Worm (Caenorhabditis elegans) whole organism, young adult: ENCODE results near the gene C16D9.6.

Source experiments
- B0261.1 ChIP-seq: sonication (generic microtip); optimal IDR thresholded peaks from 2 replicates; lab custom pipeline; 2016; ENCODE audit warnings: mild to moderate bottlenecking, missing genetic modification characterization, moderate library complexity, missing compliant biosample characterization
- C17E4.6 ChIP-seq: fragments of 200-800 bp; sonication (Bioruptor generic); IDR thresholded peaks from 2 replicates; pipeline ENCODE4 v1.3.6; 2022; ENCODE audit warnings: missing genetic modification reagents, missing genetic modification characterization, missing compliant biosample characterization
- D2030.7 ChIP-seq: fragments of 200-800 bp; sonication (Bioruptor generic); IDR thresholded peaks from 2 replicates; pipeline ENCODE4 v1.3.6; 2022; ENCODE audit warnings: missing genetic modification reagents, missing genetic modification characterization, missing compliant biosample characterization
- F37B4.10 ChIP-seq: fragments of 200-800 bp; sonication (Bioruptor generic); IDR thresholded peaks from 2 replicates; pipeline ENCODE4 v1.3.6; 2022; ENCODE audit warnings: missing genetic modification characterization, missing compliant biosample characterization
- F49E8.2 ChIP-seq: sonication (generic microtip); optimal IDR thresholded peaks from 3 replicates; lab custom pipeline; 2017; ENCODE audit warnings: missing genetic modification characterization, mild to moderate bottlenecking, missing compliant biosample characterization, antibody characterized with exemption, moderate library complexity; ENCODE audit not compliant: insufficient read depth
- F52B5.7 ChIP-seq: sonication (generic microtip); optimal IDR thresholded peaks from 2 replicates; lab custom pipeline; 2016; ENCODE audit warnings: mild to moderate bottlenecking, missing genetic modification characterization, missing compliant biosample characterization
- F55B11.4 ChIP-seq: sonication (generic microtip); optimal IDR thresholded peaks from 2 replicates; lab custom pipeline; 2016; ENCODE audit warnings: missing compliant biosample characterization, missing genetic modification characterization, borderline replicate concordance; ENCODE audit not compliant: insufficient read depth
- F57A8.1 ChIP-seq: fragments of 200-800 bp; sonication (Bioruptor generic); optimal IDR thresholded peaks from 2 replicates; lab custom pipeline; 2018; ENCODE audit warnings: mild to moderate bottlenecking, missing genetic modification characterization, moderate library complexity, missing compliant biosample characterization
- Y53F4B.3 ChIP-seq: fragments of 200-800 bp; sonication (Bioruptor generic); IDR thresholded peaks from 2 replicates; pipeline ENCODE4 v1.3.6; 2022; ENCODE audit warnings: missing genetic modification reagents, missing genetic modification characterization, missing compliant biosample characterization
- Y67H2A.10 ChIP-seq: fragments of 200-800 bp; sonication (Bioruptor generic); conservative IDR thresholded peaks from 2 replicates; pipeline ENCODE4 v1.3.6; 2022; ENCODE audit warnings: missing genetic modification reagents, missing genetic modification characterization, missing compliant biosample characterization
- ZK185.1 ChIP-seq: sonication (generic microtip); optimal IDR thresholded peaks from 2 replicates; lab custom pipeline; 2016; ENCODE audit warnings: mild to moderate bottlenecking, missing genetic modification characterization, missing compliant biosample characterization; ENCODE audit not compliant: poor library complexity, severe bottlenecking
- atf-7 ChIP-seq: sonication (generic microtip); optimal IDR thresholded peaks from 2 replicates; lab custom pipeline; 2017; ENCODE audit warnings: mild to moderate bottlenecking, missing genetic modification characterization, missing compliant biosample characterization
- athp-1 ChIP-seq: sonication (generic microtip); optimal IDR thresholded peaks from 2 replicates; lab custom pipeline; 2017; ENCODE audit warnings: mild to moderate bottlenecking, missing genetic modification characterization, missing compliant biosample characterization
- attf-3 ChIP-seq: fragments of 200-800 bp; sonication (Bioruptor generic); conservative IDR thresholded peaks from 2 replicates; pipeline ENCODE4 v1.3.6; 2022; ENCODE audit warnings: missing genetic modification reagents, missing genetic modification characterization, missing compliant biosample characterization
- attf-6 ChIP-seq: fragments of 200-800 bp; sonication (Bioruptor generic); IDR thresholded peaks from 2 replicates; pipeline ENCODE4 v1.3.6; 2022; ENCODE audit warnings: missing genetic modification reagents, missing genetic modification characterization, missing compliant biosample characterization
- ceh-100 ChIP-seq: fragments of 200-800 bp; sonication (Bioruptor generic); IDR thresholded peaks from 2 replicates; pipeline ENCODE4 v1.3.6; 2022; ENCODE audit warnings: missing genetic modification reagents, missing genetic modification characterization, missing compliant biosample characterization
- ceh-27 ChIP-seq: fragments of 200-800 bp; sonication (Bioruptor generic); optimal IDR thresholded peaks from 2 replicates; lab custom pipeline; 2018; ENCODE audit warnings: mild to moderate bottlenecking, missing genetic modification characterization, moderate library complexity, missing compliant biosample characterization
- ceh-91 ChIP-seq: fragments of 200-800 bp; sonication (Bioruptor generic); IDR thresholded peaks from 2 replicates; pipeline ENCODE4 v1.3.6; 2022; ENCODE audit warnings: missing genetic modification reagents, missing genetic modification characterization, missing compliant biosample characterization
- chd-7 ChIP-seq: sonication (generic microtip); optimal IDR thresholded peaks from 2 replicates; lab custom pipeline; 2016; ENCODE audit warnings: mild to moderate bottlenecking, missing genetic modification characterization, moderate library complexity, missing compliant biosample characterization
- efl-1 ChIP-seq: fragments of 150-350 bp; optimal IDR thresholded peaks from 2 replicates; lab custom pipeline; 2014; ENCODE audit warnings: missing biosample characterization, missing genetic modification reagents, missing genetic modification characterization
- ekl-4 ChIP-seq: fragments of 200-800 bp; sonication (Bioruptor generic); IDR thresholded peaks from 2 replicates; pipeline ENCODE4 v1.3.6; 2022; ENCODE audit warnings: missing genetic modification reagents, missing genetic modification characterization, missing compliant biosample characterization
- gei-17 ChIP-seq: fragments of 200-800 bp; sonication (Bioruptor generic); optimal IDR thresholded peaks from 2 replicates; lab custom pipeline; 2018; ENCODE audit warnings: mild to moderate bottlenecking, missing genetic modification characterization, missing compliant biosample characterization
- lag-1 ChIP-seq: fragments of 200-800 bp; sonication (Bioruptor generic); IDR thresholded peaks from 2 replicates; pipeline ENCODE4 v1.3.6; 2022; ENCODE audit warnings: missing genetic modification reagents, missing genetic modification characterization, missing compliant biosample characterization
- lin-26 ChIP-seq: fragments of 200-800 bp; sonication (Bioruptor generic); IDR thresholded peaks from 2 replicates; pipeline ENCODE4 v1.3.6; 2022; ENCODE audit warnings: missing genetic modification reagents, missing genetic modification characterization, missing compliant biosample characterization
- lin-54 ChIP-seq: fragments of 200-800 bp; sonication (Bioruptor generic); optimal IDR thresholded peaks from 2 replicates; lab custom pipeline; 2018; ENCODE audit warnings: mild to moderate bottlenecking, missing genetic modification characterization, missing compliant biosample characterization
- lsl-1 ChIP-seq: fragments of 200-800 bp; sonication (Bioruptor generic); optimal IDR thresholded peaks from 2 replicates; lab custom pipeline; 2018; ENCODE audit warnings: mild to moderate bottlenecking, missing genetic modification characterization, moderate library complexity, missing compliant biosample characterization
- mel-28 ChIP-seq: sonication (generic microtip); optimal IDR thresholded peaks from 2 replicates; lab custom pipeline; 2016; ENCODE audit warnings: borderline replicate concordance, mild to moderate bottlenecking, missing genetic modification characterization, missing compliant biosample characterization
- nfya-1 ChIP-seq: sonication (generic microtip); optimal IDR thresholded peaks from 2 replicates; lab custom pipeline; 2017; ENCODE audit warnings: antibody characterized with exemption, missing compliant biosample characterization, missing genetic modification characterization, borderline replicate concordance; ENCODE audit not compliant: insufficient read depth
- nhr-179 ChIP-seq: sonication (generic microtip); optimal IDR thresholded peaks from 2 replicates; lab custom pipeline; 2016; ENCODE audit warnings: mild to moderate bottlenecking, missing genetic modification characterization, missing compliant biosample characterization
- nhr-27 ChIP-seq: fragments of 200-800 bp; sonication (Bioruptor generic); optimal IDR thresholded peaks from 2 replicates; lab custom pipeline; 2018; ENCODE audit warnings: mild to moderate bottlenecking, missing genetic modification characterization, moderate library complexity, missing compliant biosample characterization
- nhr-80 ChIP-seq: sonication (generic microtip); optimal IDR thresholded peaks from 2 replicates; lab custom pipeline; 2016; ENCODE audit warnings: missing genetic modification characterization, missing compliant biosample characterization
- nhr-90 ChIP-seq: sonication (generic microtip); optimal IDR thresholded peaks from 2 replicates; lab custom pipeline; 2016; ENCODE audit warnings: missing genotype, mild to moderate bottlenecking, missing genetic modification characterization, missing compliant biosample characterization
- pha-4 ChIP-seq: fragments of 150-350 bp; sonication (generic microtip); optimal IDR thresholded peaks from 2 replicates; lab custom pipeline; 2014; ENCODE audit warnings: missing biosample characterization, missing genetic modification reagents, missing genetic modification characterization
- rcor-1 ChIP-seq: fragments of 200-800 bp; sonication (Bioruptor generic); IDR thresholded peaks from 2 replicates; pipeline ENCODE4 v1.3.6; 2022; ENCODE audit warnings: missing genetic modification reagents, missing genetic modification characterization, missing compliant biosample characterization
- rpc-1 ChIP-seq, 2 experiments: fragments of 150-350 bp in 1 of 2; sonication (generic microtip) in 1 of 2; optimal IDR thresholded peaks; 2 replicates each; lab custom pipeline; 2014 to 2018; ENCODE audit warnings: missing biosample characterization in 1 of 2, missing genetic modification characterization in 1 of 2, missing genetic modification reagents in 1 of 2, missing genotype in 1 of 2
- somi-1 ChIP-seq: fragments of 200-800 bp; sonication (Bioruptor generic); optimal IDR thresholded peaks from 2 replicates; lab custom pipeline; 2018; ENCODE audit warnings: mild to moderate bottlenecking, missing genetic modification characterization, missing compliant biosample characterization
- zim-3 ChIP-seq: sonication (generic microtip); optimal IDR thresholded peaks from 2 replicates; lab custom pipeline; 2017; ENCODE audit warnings: mild to moderate bottlenecking, missing genetic modification characterization, moderate library complexity, missing compliant biosample characterization
- ztf-18 ChIP-seq: sonication (generic microtip); optimal IDR thresholded peaks from 2 replicates; lab custom pipeline; 2016; ENCODE audit warnings: missing genotype, mild to moderate bottlenecking, missing genetic modification characterization, missing compliant biosample characterization
- ztf-6 ChIP-seq: fragments of 200-800 bp; sonication (Bioruptor generic); IDR thresholded peaks from 2 replicates; pipeline ENCODE4 v1.3.6; 2022; ENCODE audit warnings: missing genetic modification reagents, missing genetic modification characterization, missing compliant biosample characterization

The C16D9.6 gene

DNA sequence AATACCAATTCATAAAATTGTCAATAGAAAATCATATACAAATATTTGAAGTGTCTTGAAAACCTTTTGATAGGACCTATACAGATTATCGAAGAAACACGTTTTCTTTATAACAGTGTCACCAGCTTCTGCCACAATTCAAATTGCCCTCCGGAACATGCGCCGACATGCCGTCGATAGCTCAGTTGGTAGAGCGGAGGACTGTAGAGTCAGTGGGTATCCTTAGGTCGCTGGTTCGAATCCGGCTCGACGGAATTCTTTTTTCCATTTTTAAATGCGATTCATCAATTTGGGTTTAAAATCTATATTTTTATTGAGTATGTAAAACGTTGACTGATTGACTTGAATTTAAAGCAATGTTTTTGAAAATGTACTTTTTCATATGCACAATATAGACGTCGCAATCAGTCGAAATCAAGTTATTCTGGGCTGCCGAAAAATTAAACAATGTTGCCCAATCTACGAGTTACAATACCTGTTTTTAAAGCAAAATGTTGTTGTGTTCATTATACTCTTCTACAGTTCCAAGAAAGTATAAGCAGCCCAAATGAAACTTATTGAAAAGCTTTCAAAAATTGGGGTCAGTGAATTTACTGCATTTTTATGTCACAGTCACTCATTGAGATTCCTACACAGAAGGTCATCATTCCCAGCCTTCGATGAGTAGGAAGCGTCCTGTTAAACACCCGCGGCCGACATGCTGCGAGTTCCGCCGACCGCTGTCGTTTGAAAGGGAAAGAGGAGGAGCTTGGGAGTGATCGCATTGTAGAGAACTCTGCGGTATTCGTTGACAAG lies 2.6 kb downstream of the C16D9.6 start (continued):
- TF ChIP-seq ztf-18 (peak; percentile 61), B0261.1 (peak; percentile 69)
- TF ChIP-seq, all 124 proteins: peak for 60

DNA sequence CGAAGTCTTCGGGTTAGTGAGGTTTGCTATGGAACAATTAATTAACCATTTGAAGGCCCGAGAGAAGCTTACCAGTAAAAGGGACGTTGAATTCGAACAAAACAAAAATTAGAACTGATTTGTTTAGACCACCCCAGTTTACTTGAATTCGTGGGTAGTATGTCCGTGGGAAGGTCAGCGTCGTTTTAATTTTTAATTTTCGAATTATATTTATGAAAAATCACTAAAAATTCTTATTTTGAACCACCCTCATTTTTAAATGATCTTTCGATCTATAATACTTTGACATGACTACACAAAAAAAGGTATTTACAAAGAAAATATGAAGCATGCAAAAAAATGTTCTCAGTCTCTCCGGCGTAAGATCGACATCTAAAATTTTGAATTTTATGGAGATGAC lies 4.7 kb downstream of the C16D9.6 start, which contains the start of gene C16D9.5:
C16D9.5 (minus strand) TSS at position 101 of the 400 bp plus-strand sequence.
- no peak for TF ChIP-seq F55B11.4
- no peak for TF ChIP-seq rcor-1 (GFP tag; lab: Robert Waterston, UW)
- no peak for TF ChIP-seq somi-1 (GFP tag; lab: Kevin White, UChicago)
- TF ChIP-seq D2030.7 (GFP tag; lab: Robert Waterston, UW), result no peak
- no peak for TF ChIP-seq ceh-27 (GFP tag; lab: Kevin White, UChicago)
- TF ChIP-seq chd-7 (tag; lab: Kevin White, UChicago), result no peak
- TF ChIP-seq ceh-91 (GFP tag; lab: Robert Waterston, UW), result no peak
- no peak for TF ChIP-seq mel-28
- TF ChIP-seq F37B4.10 (GFP tag; lab: Robert Waterston, UW), result no peak
- no peak for TF ChIP-seq ceh-100 (GFP tag; lab: Robert Waterston, UW)
- TF ChIP-seq F57A8.1 (GFP tag; lab: Kevin White, UChicago), result no peak
- no peak for TF ChIP-seq ztf-6
- TF ChIP-seq nhr-90 (tag; lab: Kevin White, UChicago), result no peak
- TF ChIP-seq lin-26 (GFP tag; lab: Robert Waterston, UW), result no peak
- TF ChIP-seq F49E8.2, result no peak
- no peak for TF ChIP-seq efl-1 (GFP tag; lab: Kevin White, UChicago)
- TF ChIP-seq Y67H2A.10 (GFP tag; lab: Robert Waterston, UW), result no peak

DNA sequence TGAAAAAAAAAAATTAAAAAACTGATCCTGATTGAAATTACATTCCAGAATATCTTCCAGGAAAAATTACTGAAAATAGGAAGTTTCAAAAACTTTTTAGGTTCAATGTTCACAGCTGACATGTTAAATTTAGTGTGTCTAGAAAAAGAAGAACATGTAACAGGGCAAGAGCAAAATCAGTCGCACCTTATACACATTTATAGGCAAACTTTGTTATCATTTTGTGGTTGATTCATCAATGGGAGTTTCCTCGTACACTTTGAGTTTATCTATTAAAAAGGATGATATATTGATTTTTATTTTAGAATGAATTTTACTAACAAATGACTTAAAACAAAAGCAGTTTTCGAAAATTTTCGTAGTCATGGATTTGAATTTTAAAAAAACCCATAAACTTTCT lies 6.9 kb downstream of the C16D9.6 start:
- TF ChIP-seq mel-28, result no peak
- TF ChIP-seq attf-6 (GFP tag; lab: Robert Waterston, UW), result no peak
- peak; percentile 42 for TF ChIP-seq nhr-80 (tag; lab: Kevin White, UChicago)
- no peak for TF ChIP-seq atf-7 (tag; lab: Kevin White, UChicago)
- no peak for TF ChIP-seq ztf-18

DNA sequence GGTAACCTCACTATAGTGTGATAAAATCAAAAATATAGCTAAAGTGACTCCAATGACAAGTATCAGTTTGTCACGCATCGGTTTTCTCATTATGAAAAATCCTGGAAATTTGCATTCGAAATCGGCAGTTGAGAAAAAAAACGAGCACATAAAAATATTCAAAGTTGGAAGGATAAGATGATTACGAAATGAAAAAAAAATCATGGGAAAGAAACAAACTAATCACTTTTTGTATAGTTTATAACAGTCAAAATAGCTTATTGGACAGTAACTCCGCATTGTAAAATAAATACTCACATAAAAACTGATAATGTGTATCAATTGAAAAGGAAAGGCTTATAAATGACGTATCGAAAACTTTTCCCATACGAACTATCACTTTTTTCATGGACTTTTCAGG lies 7.3 kb downstream of the C16D9.6 start, which contains the start of gene C16D9.4:
C16D9.4 (minus strand) TSS at position 101 of the 400 bp plus-strand sequence.
- TF ChIP-seq lin-54, result no peak
- TF ChIP-seq nfya-1, result no peak
- TF ChIP-seq ceh-100 (GFP tag; lab: Robert Waterston, UW), result no peak
- TF ChIP-seq Y53F4B.3 (GFP tag; lab: Robert Waterston, UW), result no peak
- TF ChIP-seq lag-1, result no peak
- no peak for TF ChIP-seq lsl-1 (GFP tag; lab: Kevin White, UChicago)

DNA sequence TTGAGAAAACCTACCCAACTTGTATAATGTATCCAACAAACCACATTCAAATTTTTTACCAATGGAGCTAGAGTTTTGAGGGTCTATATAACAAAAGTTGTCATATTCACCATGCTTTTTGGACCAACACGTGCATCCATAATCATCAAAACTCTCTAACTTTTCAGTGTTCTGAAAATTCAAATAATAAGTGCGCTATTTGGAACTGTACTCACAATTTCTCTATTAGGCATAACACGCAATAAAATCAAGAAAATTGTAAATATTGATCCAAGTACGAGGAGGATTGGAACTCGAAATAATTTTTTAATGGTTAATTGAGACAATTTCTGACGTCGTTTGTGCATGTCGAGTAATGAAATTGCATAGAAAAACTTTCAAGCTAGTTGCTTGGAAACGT lies 10.2 kb downstream of the C16D9.6 start, which contains the start of gene C16D9.3:
C16D9.3 (minus strand) TSS at position 101 of the 400 bp plus-strand sequence.
- TF ChIP-seq gei-17 (GFP tag; lab: Kevin White, UChicago), result no peak
- TF ChIP-seq F52B5.7 (tag; lab: Kevin White, UChicago), result no peak
- TF ChIP-seq nhr-27, result no peak
- no peak for TF ChIP-seq somi-1 (GFP tag; lab: Kevin White, UChicago)
- TF ChIP-seq B0261.1, result no peak
- TF ChIP-seq nfya-1, result no peak
- TF ChIP-seq C17E4.6 (GFP tag; lab: Robert Waterston, UW), result no peak
- TF ChIP-seq lag-1, result no peak
- TF ChIP-seq F55B11.4, result no peak
- TF ChIP-seq pha-4 (tag; lab: Kevin White, UChicago), result no peak
- no peak for TF ChIP-seq zim-3 (tag; lab: Kevin White, UChicago)
- no peak for TF ChIP-seq rpc-1 (optimal IDR thresholded peaks at IDR 0.05; lab: Kevin White, UChicago)
- no peak for TF ChIP-seq rpc-1 (tag; optimal IDR thresholded peaks at IDR 0.05; lab: Kevin White, UChicago)
- TF ChIP-seq ekl-4, result no peak
- TF ChIP-seq nhr-90 (tag; lab: Kevin White, UChicago), result no peak
- TF ChIP-seq athp-1 (tag; lab: Kevin White, UChicago), result no peak
- TF ChIP-seq nhr-179 (tag; lab: Kevin White, UChicago), result no peak
- no peak for TF ChIP-seq attf-3
- TF ChIP-seq ZK185.1 (tag; lab: Kevin White, UChicago), result no peak
